Worm (Caenorhabditis elegans) whole organism, L4 larva: ENCODE measurements around the gene lin-52.

Source experiments
- D1046.2 ChIP-seq: fragments of 200-800 bp; sonication (Bioruptor generic); IDR thresholded peaks from 2 replicates; pipeline ENCODE4 v1.3.6; 2022; ENCODE audit warnings: missing genetic modification characterization, missing compliant biosample characterization
- F37D6.2 ChIP-seq: sonication (generic microtip); optimal IDR thresholded peaks from 2 replicates; lab custom pipeline; 2016; ENCODE audit warnings: mild to moderate bottlenecking, missing genetic modification characterization, missing compliant biosample characterization
- T26A8.4 ChIP-seq: fragments of 200-800 bp; sonication (Bioruptor generic); IDR thresholded peaks from 2 replicates; pipeline ENCODE4 v1.3.6; 2022; ENCODE audit warnings: missing genetic modification characterization, missing compliant biosample characterization
- Y105C5A.15 ChIP-seq: fragments of 200-800 bp; sonication (Bioruptor generic); IDR thresholded peaks from 2 replicates; pipeline ENCODE4 v1.3.6; 2022; ENCODE audit warnings: missing genetic modification characterization, missing compliant biosample characterization
- Y48G9A.11 ChIP-seq: fragments of 200-800 bp; sonication (Bioruptor generic); IDR thresholded peaks from 2 replicates; pipeline ENCODE4 v1.3.6; 2022; ENCODE audit warnings: missing genetic modification reagents, missing genetic modification characterization, missing compliant biosample characterization
- Y75B8A.6 ChIP-seq: fragments of 200-800 bp; sonication (Bioruptor generic); IDR thresholded peaks from 2 replicates; pipeline ENCODE4 v1.3.6; 2022; ENCODE audit warnings: missing genetic modification reagents, missing genetic modification characterization, missing compliant biosample characterization
- aly-2 ChIP-seq: sonication (generic microtip); optimal IDR thresholded peaks from 2 replicates; lab custom pipeline; 2018; ENCODE audit warnings: missing biosample characterization, missing genetic modification characterization
- ceh-28 ChIP-seq: fragments of 150-350 bp; optimal IDR thresholded peaks from 2 replicates; lab custom pipeline; 2014; ENCODE audit warnings: missing biosample characterization, missing genetic modification reagents, missing genetic modification characterization
- ceh-32 ChIP-seq: sonication (generic microtip); optimal IDR thresholded peaks from 2 replicates; lab custom pipeline; 2016; ENCODE audit warnings: mild to moderate bottlenecking, missing genetic modification characterization, missing compliant biosample characterization; ENCODE audit not compliant: poor library complexity
- ceh-44 ChIP-seq: fragments of 200-800 bp; sonication (Bioruptor generic); IDR thresholded peaks from 2 replicates; pipeline ENCODE4 v1.3.6; 2022; ENCODE audit warnings: missing genetic modification reagents, missing genetic modification characterization, missing compliant biosample characterization
- ceh-82 ChIP-seq: sonication (generic microtip); optimal IDR thresholded peaks from 2 replicates; lab custom pipeline; 2017; ENCODE audit warnings: missing biosample characterization, missing genetic modification characterization
- ctbp-1 ChIP-seq: fragments of 200-800 bp; sonication (Bioruptor generic); IDR thresholded peaks from 2 replicates; pipeline ENCODE4 v1.3.6; 2022; ENCODE audit warnings: missing genetic modification reagents, missing genetic modification characterization, missing compliant biosample characterization
- daf-12 ChIP-seq: fragments of 150-350 bp; optimal IDR thresholded peaks from 2 replicates; lab custom pipeline; 2014; ENCODE audit warnings: missing biosample characterization, missing genetic modification reagents, missing genetic modification characterization
- daf-16 ChIP-seq, 3 experiments: sonication (generic microtip); optimal IDR thresholded peaks; 2 replicates each; lab custom pipeline; 2016 to 2017; ENCODE audit warnings: missing genetic modification characterization in 3 of 3, missing genetic modification reagents in 3 of 3, mild to moderate bottlenecking in 2 of 3, missing compliant biosample characterization in 2 of 3, missing biosample characterization in 1 of 3, moderate library complexity in 1 of 3
- daf-19 ChIP-seq: fragments of 200-800 bp; sonication (Bioruptor generic); conservative IDR thresholded peaks from 2 replicates; pipeline ENCODE4 v1.3.6; 2022; ENCODE audit warnings: missing genetic modification characterization, missing compliant biosample characterization
- dmd-9 ChIP-seq: fragments of 200-800 bp; sonication (Bioruptor generic); IDR thresholded peaks from 2 replicates; pipeline ENCODE4 v1.3.6; 2022; ENCODE audit warnings: missing genetic modification reagents, missing genetic modification characterization, missing compliant biosample characterization
- dpl-1 ChIP-seq: fragments of 150-350 bp; optimal IDR thresholded peaks from 2 replicates; lab custom pipeline; 2014; ENCODE audit warnings: missing biosample characterization, missing genetic modification reagents, missing genetic modification characterization
- duxl-1 ChIP-seq: sonication (generic microtip); optimal IDR thresholded peaks from 2 replicates; lab custom pipeline; 2016; ENCODE audit warnings: mild to moderate bottlenecking, missing genetic modification characterization, moderate library complexity, missing compliant biosample characterization; ENCODE audit not compliant: poor library complexity
- egl-43 ChIP-seq: fragments of 200-800 bp; sonication (Bioruptor generic); IDR thresholded peaks from 2 replicates; pipeline ENCODE4 v1.3.6; 2022; ENCODE audit warnings: missing genetic modification reagents, missing genetic modification characterization, missing compliant biosample characterization
- hlh-11 ChIP-seq: fragments of 200-800 bp; sonication (Bioruptor generic); optimal IDR thresholded peaks from 2 replicates; lab custom pipeline; 2018; ENCODE audit warnings: mild to moderate bottlenecking, missing genetic modification characterization, missing compliant biosample characterization
- hlh-30 ChIP-seq: sonication (generic microtip); optimal IDR thresholded peaks from 2 replicates; lab custom pipeline; 2017; ENCODE audit warnings: antibody characterized with exemption, mild to moderate bottlenecking, missing genetic modification characterization, missing compliant biosample characterization; ENCODE audit not compliant: insufficient read depth
- lin-1 ChIP-seq: fragments of 200-800 bp; sonication (Bioruptor generic); IDR thresholded peaks from 2 replicates; pipeline ENCODE4 v1.3.6; 2022; ENCODE audit warnings: missing genetic modification reagents, missing genetic modification characterization, missing compliant biosample characterization
- lin-13 ChIP-seq: fragments of 150-350 bp; optimal IDR thresholded peaks from 2 replicates; lab custom pipeline; 2014; ENCODE audit warnings: missing biosample characterization, missing genetic modification reagents, missing genetic modification characterization
- lin-38 ChIP-seq: fragments of 200-800 bp; sonication (Bioruptor generic); IDR thresholded peaks from 2 replicates; pipeline ENCODE4 v1.3.6; 2022; ENCODE audit warnings: missing genetic modification reagents, missing genetic modification characterization, missing compliant biosample characterization
- madf-5 ChIP-seq, 2 experiments: fragments of 200-800 bp; sonication (Bioruptor generic); IDR thresholded peaks; 2 replicates each; pipeline ENCODE4 v1.3.6; 2022; ENCODE audit warnings: missing compliant biosample characterization in 2 of 2, missing genetic modification characterization in 2 of 2
- mes-2 ChIP-seq: sonication (generic microtip); optimal IDR thresholded peaks from 2 replicates; lab custom pipeline; 2016; ENCODE audit warnings: missing genotype, mild to moderate bottlenecking, missing genetic modification characterization, missing compliant biosample characterization; ENCODE audit not compliant: poor library complexity, severe bottlenecking
- nhr-10 ChIP-seq: fragments of 150-350 bp; optimal IDR thresholded peaks from 2 replicates; lab custom pipeline; 2014; ENCODE audit warnings: missing biosample characterization, missing genetic modification characterization
- nhr-102 ChIP-seq: sonication (generic microtip); optimal IDR thresholded peaks from 2 replicates; lab custom pipeline; 2016; ENCODE audit warnings: mild to moderate bottlenecking, missing genetic modification characterization, moderate library complexity, missing compliant biosample characterization
- nhr-111 ChIP-seq: fragments of 200-800 bp; sonication (Bioruptor generic); optimal IDR thresholded peaks from 2 replicates; lab custom pipeline; 2018; ENCODE audit warnings: mild to moderate bottlenecking, missing genetic modification characterization, missing compliant biosample characterization
- nhr-28 ChIP-seq: fragments of 150-350 bp; optimal IDR thresholded peaks from 2 replicates; lab custom pipeline; 2014; ENCODE audit warnings: missing biosample characterization, missing genetic modification characterization
- nhr-42 ChIP-seq: fragments of 200-800 bp; sonication (Bioruptor generic); IDR thresholded peaks from 2 replicates; pipeline ENCODE4 v1.3.6; 2022; ENCODE audit warnings: missing genetic modification characterization, missing compliant biosample characterization
- nhr-6 ChIP-seq: fragments of 150-350 bp; optimal IDR thresholded peaks from 2 replicates; lab custom pipeline; 2014; ENCODE audit warnings: missing biosample characterization, missing genetic modification characterization
- nhr-77 ChIP-seq: fragments of 150-350 bp; optimal IDR thresholded peaks from 2 replicates; lab custom pipeline; 2014; ENCODE audit warnings: missing biosample characterization, missing genetic modification characterization
- pha-4 ChIP-seq, 2 experiments: fragments of 150-350 bp in 1 of 2; fragments of 200-800 bp in 1 of 2; sonication (Bioruptor generic) in 1 of 2; IDR thresholded peaks in 1 of 2; optimal IDR thresholded peaks in 1 of 2; 2 replicates each; pipeline versions ENCODE4 v1.3.6 to Lab custom; 2014 to 2022; ENCODE audit warnings: missing genetic modification characterization in 2 of 2, missing genetic modification reagents in 2 of 2, missing biosample characterization in 1 of 2, missing compliant biosample characterization in 1 of 2
- php-3 ChIP-seq: fragments of 200-800 bp; sonication (Bioruptor generic); IDR thresholded peaks from 2 replicates; pipeline ENCODE4 v1.3.6; 2022; ENCODE audit warnings: missing genetic modification reagents, missing genetic modification characterization, missing compliant biosample characterization
- saeg-2 ChIP-seq: fragments of 200-800 bp; sonication (Bioruptor generic); IDR thresholded peaks from 2 replicates; pipeline ENCODE4 v1.3.6; 2022; ENCODE audit warnings: missing genetic modification reagents, missing genetic modification characterization, missing compliant biosample characterization
- sdz-12 ChIP-seq: fragments of 200-800 bp; sonication (Bioruptor generic); optimal IDR thresholded peaks from 2 replicates; lab custom pipeline; 2018; ENCODE audit warnings: mild to moderate bottlenecking, missing genetic modification characterization, missing compliant biosample characterization
- set-16 ChIP-seq: fragments of 200-800 bp; sonication (Bioruptor generic); IDR thresholded peaks from 2 replicates; pipeline ENCODE4 v1.3.6; 2022; ENCODE audit warnings: missing genetic modification reagents, missing genetic modification characterization, missing compliant biosample characterization
- snpc-1.2 ChIP-seq: fragments of 200-800 bp; sonication (Bioruptor generic); IDR thresholded peaks from 2 replicates; pipeline ENCODE4 v1.3.6; 2022; ENCODE audit warnings: missing genetic modification reagents, missing genetic modification characterization, missing compliant biosample characterization
- snpc-4 ChIP-seq: fragments of 150-350 bp; optimal IDR thresholded peaks from 2 replicates; lab custom pipeline; 2014; ENCODE audit warnings: missing biosample characterization, missing genetic modification characterization
- spr-1 ChIP-seq: sonication (generic microtip); optimal IDR thresholded peaks from 2 replicates; lab custom pipeline; 2016; ENCODE audit warnings: mild to moderate bottlenecking, missing genetic modification characterization, missing compliant biosample characterization
- spr-3 ChIP-seq: fragments of 200-800 bp; sonication (Bioruptor generic); optimal IDR thresholded peaks from 2 replicates; lab custom pipeline; 2018; ENCODE audit warnings: mild to moderate bottlenecking, missing genetic modification characterization, missing compliant biosample characterization
- tag-97 ChIP-seq: fragments of 200-800 bp; sonication (Bioruptor generic); IDR thresholded peaks from 2 replicates; pipeline ENCODE4 v1.3.6; 2022; ENCODE audit warnings: missing genetic modification characterization, missing compliant biosample characterization
- unc-62 ChIP-seq, 3 experiments: fragments of 150-350 bp in 1 of 3; sonication (generic microtip); optimal IDR thresholded peaks in 2 of 3; peaks in 1 of 3; 1 replicate in 1 of 3; 2 replicates in 2 of 3; lab custom pipeline; 2014 to 2017; ENCODE audit warnings: missing biosample characterization in 3 of 3, missing genetic modification characterization in 3 of 3, missing genetic modification reagents in 3 of 3, missing genotype in 1 of 3
- vab-7 ChIP-seq: fragments of 200-800 bp; sonication (Bioruptor generic); IDR thresholded peaks from 2 replicates; pipeline ENCODE4 v1.3.6; 2022; ENCODE audit warnings: missing genetic modification reagents, missing genetic modification characterization, missing compliant biosample characterization
- zip-11 ChIP-seq: fragments of 200-800 bp; sonication (Bioruptor generic); IDR thresholded peaks from 2 replicates; pipeline ENCODE4 v1.3.6; 2022; ENCODE audit warnings: missing genetic modification characterization, missing compliant biosample characterization

Gene lin-52

DNA sequence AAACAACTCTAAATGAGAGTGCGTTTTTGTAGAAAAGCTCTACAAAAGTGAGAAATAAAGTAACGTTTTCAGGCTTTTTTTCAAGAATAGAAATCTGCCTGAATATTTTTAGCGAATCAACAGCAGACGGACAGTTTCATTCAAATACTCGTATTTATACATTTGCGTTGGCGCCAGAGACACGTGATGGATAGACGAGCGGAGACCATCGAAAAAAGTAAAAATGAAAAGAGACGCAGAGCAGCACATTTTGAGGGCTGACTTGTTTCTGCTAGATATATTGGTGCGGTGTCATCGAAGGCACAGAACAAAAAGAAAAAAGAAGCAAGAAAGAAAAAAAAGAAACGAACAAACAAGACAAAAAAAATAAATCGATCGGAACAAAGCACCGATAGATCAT, 1.5 kb upstream of the lin-52 start (continued):
- peak; percentile 38 for TF ChIP-seq duxl-1
- TF ChIP-seq ctbp-1 (GFP tag; lab: Robert Waterston, UW): no peak
- TF ChIP-seq snpc-4 (tag; lab: Kevin White, UChicago): no peak
- no peak for TF ChIP-seq aly-2
- peak; percentile 55 for TF ChIP-seq nhr-77 (tag; lab: Kevin White, UChicago)
- TF ChIP-seq php-3 (GFP tag; lab: Robert Waterston, UW): no peak
- TF ChIP-seq spr-1: no peak
- TF ChIP-seq tag-97 (GFP tag; lab: Robert Waterston, UW): no peak
- peak; percentile 17 for TF ChIP-seq nhr-28
- TF ChIP-seq hlh-30 (tag; lab: Kevin White, UChicago): peak; percentile 92
- no peak for TF ChIP-seq ceh-82 (tag; lab: Kevin White, UChicago)
- no peak for TF ChIP-seq F37D6.2 (tag; lab: Kevin White, UChicago)
- no peak for TF ChIP-seq sdz-12 (GFP tag; lab: Kevin White, UChicago)
- peak; percentile 73 for TF ChIP-seq hlh-11 (tag; lab: Kevin White, UChicago)

DNA sequence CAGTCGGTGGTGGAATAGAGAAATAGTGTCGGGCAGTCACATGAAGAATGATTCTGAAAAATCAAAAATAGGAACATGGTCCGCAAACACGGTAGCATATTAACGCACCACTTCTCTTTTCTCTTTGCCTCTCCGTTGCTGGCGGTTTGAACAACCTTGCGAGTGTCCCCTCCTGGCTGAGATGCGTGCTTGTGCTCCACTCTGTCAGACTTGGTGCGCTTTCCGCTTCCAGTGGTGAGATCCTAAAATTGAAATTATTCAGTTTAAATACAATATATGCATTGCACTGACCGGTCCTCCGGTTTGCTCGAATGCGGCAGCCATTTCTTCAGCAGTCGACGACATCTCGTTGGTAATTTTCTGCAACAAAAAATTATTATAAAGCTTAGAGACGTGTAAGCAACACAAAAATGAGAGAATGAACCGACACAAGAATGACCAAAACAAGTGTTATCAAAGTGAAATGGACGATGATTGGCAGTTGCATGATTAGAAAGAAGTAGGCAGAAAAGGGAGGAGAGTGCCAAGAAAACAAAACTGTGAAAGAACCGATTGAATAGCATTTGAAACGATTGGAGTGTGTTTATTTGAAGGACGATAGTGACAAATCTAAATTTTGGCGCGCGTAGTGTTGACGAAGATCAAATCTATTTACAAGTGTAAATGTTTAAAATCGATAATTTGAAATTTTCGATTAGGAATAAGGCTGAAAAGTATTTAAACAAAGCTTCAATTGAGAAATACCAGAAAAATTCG, 701 bp upstream of the lin-52 start, which contains the start of gene ZK632.9:
TSS of gene ZK632.9 (minus strand) at position 360 of the 756 bp plus-strand sequence.
- TF ChIP-seq zip-11 (GFP tag; lab: Robert Waterston, UW) (no peak), ceh-28 (tag; lab: Kevin White, UChicago) (peak; percentile 26), nhr-10 (tag; lab: Kevin White, UChicago) (no peak), egl-43 (GFP tag; lab: Robert Waterston, UW) (peak; percentile 54), mes-2 (tag; lab: Kevin White, UChicago) (peak; percentile 33), Y105C5A.15 (0 out of 2 replicates have a peak, but pooled peaks have one; percentile 25), nhr-102 (no peak), D1046.2 (GFP tag; lab: Robert Waterston, UW) (no peak), snpc-1.2 (0 out of 2 replicates have a peak, but pooled peaks have one; percentile 34), ceh-44 (GFP tag; lab: Robert Waterston, UW) (no peak), daf-19 (GFP tag; lab: Robert Waterston, UW) (no peak), Y75B8A.6 (GFP tag; lab: Robert Waterston, UW) (peak; percentile 70; the same call in 1 of the 2 replicates), ceh-82 (tag; lab: Kevin White, UChicago) (no peak), lin-1 (GFP tag; lab: Robert Waterston, UW) (no peak), hlh-11 (tag; lab: Kevin White, UChicago) (peak; percentile 41), daf-12 (tag; lab: Kevin White, UChicago) (no peak), saeg-2 (GFP tag; lab: Robert Waterston, UW) (no peak), php-3 (GFP tag; lab: Robert Waterston, UW) (no peak), nhr-111 (GFP tag; lab: Kevin White, UChicago) (no peak), pha-4 (GFP tag; IDR thresholded peaks at IDR 0.05; lab: Robert Waterston, UW) (0 out of 2 replicates have a peak, but pooled peaks have one; percentile 32), pha-4 (tag; optimal IDR thresholded peaks at IDR 0.05; lab: Kevin White, UChicago) (no peak), unc-62 (GFP tag; optimal IDR thresholded peaks at IDR 0.05 in 1 of 2; lab: Kevin White, UChicago) (peak in 1 of 2 experiments; percentile 56), unc-62 (tag; optimal IDR thresholded peaks at IDR 0.05; lab: Kevin White, UChicago) (no peak), dmd-9 (GFP tag; lab: Robert Waterston, UW) (no peak), vab-7 (GFP tag; lab: Robert Waterston, UW) (no peak), ceh-32 (no peak), T26A8.4 (peak; percentile 41; the same call in 1 of the 2 replicates), dpl-1 (peak; percentile 10), nhr-28 (peak; percentile 63), Y48G9A.11 (no peak), lin-13 (no peak), madf-5 (GFP tag; IDR thresholded peaks at IDR 0.05; lab: Robert Waterston, UW) (no peak), lin-38 (GFP tag; lab: Robert Waterston, UW) (no peak), nhr-42 (GFP tag; lab: Robert Waterston, UW) (no peak), nhr-6 (no peak), spr-3 (GFP tag; lab: Kevin White, UChicago) (no peak), daf-16 (GFP tag; optimal IDR thresholded peaks at IDR 0.05; lab: Kevin White, UChicago) (no peak), daf-16 (tag; optimal IDR thresholded peaks at IDR 0.05; lab: Kevin White, UChicago) (peak; percentile 94), set-16 (GFP tag; lab: Robert Waterston, UW) (0 out of 2 replicates have a peak, but pooled peaks have one; percentile 16)
